Fruit fly (Drosophila melanogaster): ENCODE data around the gene Or85d.

DNA sequence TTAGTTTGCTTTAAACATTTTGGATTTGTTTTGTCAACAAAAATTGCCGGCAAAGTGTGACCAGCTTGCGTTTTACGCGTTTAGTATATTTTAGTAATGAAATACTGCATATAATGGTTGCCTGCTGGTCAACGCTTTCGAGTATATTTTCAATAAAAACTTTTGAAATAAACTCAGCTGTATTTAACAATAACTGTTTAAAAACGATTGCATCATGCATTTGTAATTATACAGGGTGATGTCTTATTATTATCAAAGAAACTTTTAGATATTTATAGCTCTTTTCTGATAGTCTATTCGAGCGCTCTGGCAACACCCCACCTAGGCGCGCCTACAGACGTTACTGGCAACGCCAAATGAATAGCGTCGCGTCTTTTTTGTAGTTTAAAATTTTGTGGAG lies 11.4 kb downstream of the Or85d start, which contains the start of gene Cenp-C:
- TF ChIP-seq h (optimal IDR thresholded peaks at IDR 0.05) (no peak), psq (optimal IDR thresholded peaks at IDR 0.05) (no peak), ttk (optimal IDR thresholded peaks at IDR 0.05) (no peak), Myc (optimal IDR thresholded peaks at IDR 0.05) (no peak)
